Worm (Caenorhabditis elegans) whole organism, L4/young adult: ENCODE results near the gene F29A7.6.

ENCODE experiments used
- W03F9.2 ChIP-seq: fragments of 150-350 bp; optimal IDR thresholded peaks from 2 replicates; lab custom pipeline; 2014; ENCODE audit warnings: missing biosample characterization, missing genetic modification characterization
- him-1 ChIP-seq: sonication (generic microtip); optimal IDR thresholded peaks from 2 replicates; lab custom pipeline; 2016; ENCODE audit warnings: missing genotype, missing genetic modification reagents, missing genetic modification characterization, missing compliant biosample characterization

- no peak for TF ChIP-seq him-1
- TF ChIP-seq W03F9.2: no peak
These were observed 25.6 kb downstream of the F29A7.6 start for ce11 chrII:2726774-2727173.
